Worm (Caenorhabditis elegans) whole organism, early embryonic: Measurements from ENCODE around the gene dyf-2.

ENCODE experiments used
- B0310.2 ChIP-seq: sonication (generic microtip); optimal IDR thresholded peaks from 2 replicates; lab custom pipeline; 2016; ENCODE audit warnings: mild to moderate bottlenecking, missing genetic modification characterization, missing compliant biosample characterization
- F13C5.2 ChIP-seq: sonication (generic microtip); optimal IDR thresholded peaks from 2 replicates; lab custom pipeline; 2017; ENCODE audit warnings: mild to moderate bottlenecking, missing genetic modification characterization, inconsistent platforms, missing compliant biosample characterization
- aly-1 ChIP-seq: sonication (generic microtip); optimal IDR thresholded peaks from 2 replicates; lab custom pipeline; 2016; ENCODE audit warnings: missing genetic modification characterization, missing compliant biosample characterization
- ama-1 ChIP-seq: fragments of 150-350 bp; optimal IDR thresholded peaks from 2 replicates; lab custom pipeline; 2014
- ceh-13 ChIP-seq: fragments of 200-800 bp; sonication (Bioruptor generic); optimal IDR thresholded peaks from 2 replicates; lab custom pipeline; 2018; ENCODE audit warnings: mild to moderate bottlenecking, missing genetic modification characterization, missing compliant biosample characterization
- ceh-36 ChIP-seq: sonication (generic microtip); optimal IDR thresholded peaks from 2 replicates; lab custom pipeline; 2016; ENCODE audit warnings: missing genetic modification characterization, inconsistent platforms, missing compliant biosample characterization
- ets-7 ChIP-seq: sonication (generic microtip); optimal IDR thresholded peaks from 2 replicates; lab custom pipeline; 2016; ENCODE audit warnings: missing genotype, missing genetic modification characterization, missing compliant biosample characterization
- flt-1 ChIP-seq: fragments of 200-800 bp; sonication (Bioruptor generic); IDR thresholded peaks from 2 replicates; pipeline ENCODE4 v1.3.6; 2022; ENCODE audit warnings: missing genetic modification characterization, missing compliant biosample characterization
- hmbx-1 ChIP-seq: sonication (generic microtip); optimal IDR thresholded peaks from 2 replicates; lab custom pipeline; 2016; ENCODE audit warnings: mild to moderate bottlenecking, missing genetic modification characterization, missing compliant biosample characterization
- hmg-4 ChIP-seq: fragments of 200-800 bp; sonication (Bioruptor generic); optimal IDR thresholded peaks from 2 replicates; lab custom pipeline; 2018; ENCODE audit warnings: mild to moderate bottlenecking, missing genetic modification characterization, missing compliant biosample characterization
- hnd-1 ChIP-seq: sonication (generic microtip); optimal IDR thresholded peaks from 2 replicates; lab custom pipeline; 2016; ENCODE audit warnings: missing genetic modification characterization, missing compliant biosample characterization
- pes-1 ChIP-seq: fragments of 200-800 bp; sonication (Bioruptor generic); IDR thresholded peaks from 2 replicates; pipeline ENCODE4 v1.3.6; 2022; ENCODE audit warnings: missing genetic modification reagents, missing genetic modification characterization, missing compliant biosample characterization
- scrt-1 ChIP-seq: fragments of 200-800 bp; sonication (Bioruptor generic); IDR thresholded peaks from 2 replicates; pipeline ENCODE4 v1.3.6; 2022; ENCODE audit warnings: missing genetic modification characterization, missing compliant biosample characterization
- sea-1 ChIP-seq: fragments of 200-800 bp; sonication (Bioruptor generic); conservative IDR thresholded peaks from 2 replicates; pipeline ENCODE4 v1.3.6; 2022; ENCODE audit warnings: missing genetic modification characterization, missing compliant biosample characterization
- tbx-11 ChIP-seq: fragments of 200-800 bp; sonication (Bioruptor generic); IDR thresholded peaks from 2 replicates; pipeline ENCODE4 v1.3.6; 2022; ENCODE audit warnings: missing genetic modification characterization, missing compliant biosample characterization
- tbx-37 ChIP-seq: fragments of 200-800 bp; sonication (Bioruptor generic); conservative IDR thresholded peaks from 2 replicates; pipeline ENCODE4 v1.3.6; 2022; ENCODE audit warnings: missing genetic modification reagents, missing genetic modification characterization, missing compliant biosample characterization
- tra-4 ChIP-seq: sonication (generic microtip); optimal IDR thresholded peaks from 2 replicates; lab custom pipeline; 2017; ENCODE audit warnings: missing genetic modification characterization, missing compliant biosample characterization

Gene dyf-2

ce11 chrIII:13716831-13717230 lies 30.6 kb upstream of the dyf-2 start:
- no peak for TF ChIP-seq scrt-1 (GFP tag; lab: Robert Waterston, UW)
- TF ChIP-seq B0310.2 (tag; lab: Kevin White, UChicago) = no peak
- TF ChIP-seq hmbx-1 (tag; lab: Kevin White, UChicago) = no peak
- no peak for TF ChIP-seq tbx-11 (GFP tag; lab: Robert Waterston, UW)
- no peak for TF ChIP-seq flt-1 (GFP tag; lab: Robert Waterston, UW)
- TF ChIP-seq F13C5.2 = no peak
- TF ChIP-seq ama-1 (lab: Kevin White, UChicago) = no peak

- TF ChIP-seq sea-1 (GFP tag; lab: Robert Waterston, UW) (no peak), F13C5.2 (no peak), hmbx-1 (tag; lab: Kevin White, UChicago) (no peak), pes-1 (GFP tag; lab: Robert Waterston, UW) (no peak), tra-4 (tag; lab: Kevin White, UChicago) (no peak), ceh-13 (GFP tag; lab: Kevin White, UChicago) (no peak), aly-1 (no peak)
Measured at ce11 chrIII:13716266-13716665, 30.0 kb upstream of the dyf-2 start.

- TF ChIP-seq ceh-13 (GFP tag; lab: Kevin White, UChicago) (no peak), sea-1 (GFP tag; lab: Robert Waterston, UW) (no peak), ets-7 (tag; lab: Kevin White, UChicago) (no peak), flt-1 (GFP tag; lab: Robert Waterston, UW) (no peak), tbx-11 (GFP tag; lab: Robert Waterston, UW) (no peak), scrt-1 (GFP tag; lab: Robert Waterston, UW) (no peak), hmbx-1 (tag; lab: Kevin White, UChicago) (no peak), pes-1 (GFP tag; lab: Robert Waterston, UW) (no peak), ceh-36 (tag; lab: Kevin White, UChicago) (no peak), F13C5.2 (no peak), tbx-37 (no peak), B0310.2 (tag; lab: Kevin White, UChicago) (no peak)
Measured at ce11 chrIII:13714950-13715349, 28.7 kb upstream of the dyf-2 start.

ce11 chrIII:13713807-13714206 lies 27.6 kb upstream of the dyf-2 start:
- TF ChIP-seq F13C5.2 (no peak), ets-7 (tag; lab: Kevin White, UChicago) (no peak), flt-1 (GFP tag; lab: Robert Waterston, UW) (peak; percentile 26; the same call in 1 of the 2 replicates), aly-1 (no peak), scrt-1 (GFP tag; lab: Robert Waterston, UW) (0 out of 2 replicates have a peak, but pooled peaks have one; percentile 46), tra-4 (tag; lab: Kevin White, UChicago) (no peak), B0310.2 (tag; lab: Kevin White, UChicago) (no peak), hmg-4 (GFP tag; lab: Kevin White, UChicago) (peak; percentile 62), sea-1 (GFP tag; lab: Robert Waterston, UW) (peak; percentile 38; the same call in 1 of the 2 replicates), hmbx-1 (tag; lab: Kevin White, UChicago) (no peak)

- TF ChIP-seq hmg-4 (GFP tag; lab: Kevin White, UChicago) = peak; percentile 68
- TF ChIP-seq scrt-1 (GFP tag; lab: Robert Waterston, UW) = no peak
- no peak for TF ChIP-seq pes-1 (GFP tag; lab: Robert Waterston, UW)
- TF ChIP-seq ets-7 (tag; lab: Kevin White, UChicago) = no peak
- no peak for TF ChIP-seq aly-1
- no peak for TF ChIP-seq B0310.2 (tag; lab: Kevin White, UChicago)
- no peak for TF ChIP-seq tbx-37
- peak; percentile 16 for TF ChIP-seq ceh-36 (tag; lab: Kevin White, UChicago)
- no peak for TF ChIP-seq hmbx-1 (tag; lab: Kevin White, UChicago)
- no peak for TF ChIP-seq ama-1 (lab: Kevin White, UChicago)
- no peak for TF ChIP-seq hnd-1
- TF ChIP-seq sea-1 (GFP tag; lab: Robert Waterston, UW) = no peak
- no peak for TF ChIP-seq ceh-13 (GFP tag; lab: Kevin White, UChicago)
- TF ChIP-seq F13C5.2 = peak; percentile 56
- no peak for TF ChIP-seq tbx-11 (GFP tag; lab: Robert Waterston, UW)
- TF ChIP-seq tra-4 (tag; lab: Kevin White, UChicago) = no peak
- TF ChIP-seq flt-1 (GFP tag; lab: Robert Waterston, UW) = no peak
Measured at ce11 chrIII:13712854-13713293, 26.6 kb upstream of the dyf-2 start.

ce11 chrIII:13710666-13711065 lies 24.4 kb upstream of the dyf-2 start:
- TF ChIP-seq ama-1 (lab: Kevin White, UChicago) (no peak), ets-7 (tag; lab: Kevin White, UChicago) (no peak), pes-1 (GFP tag; lab: Robert Waterston, UW) (no peak), ceh-13 (GFP tag; lab: Kevin White, UChicago) (no peak), tra-4 (tag; lab: Kevin White, UChicago) (no peak), ceh-36 (tag; lab: Kevin White, UChicago) (no peak), F13C5.2 (no peak), tbx-37 (no peak), hmbx-1 (tag; lab: Kevin White, UChicago) (no peak), flt-1 (GFP tag; lab: Robert Waterston, UW) (no peak), hnd-1 (no peak), scrt-1 (GFP tag; lab: Robert Waterston, UW) (no peak), sea-1 (GFP tag; lab: Robert Waterston, UW) (no peak), aly-1 (no peak), hmg-4 (GFP tag; lab: Kevin White, UChicago) (no peak), tbx-11 (GFP tag; lab: Robert Waterston, UW) (no peak), B0310.2 (tag; lab: Kevin White, UChicago) (no peak)

- no peak for TF ChIP-seq scrt-1 (GFP tag; lab: Robert Waterston, UW)
- TF ChIP-seq sea-1 (GFP tag; lab: Robert Waterston, UW) = no peak
- no peak for TF ChIP-seq flt-1 (GFP tag; lab: Robert Waterston, UW)
- no peak for TF ChIP-seq ceh-36 (tag; lab: Kevin White, UChicago)
- TF ChIP-seq hmg-4 (GFP tag; lab: Kevin White, UChicago) = no peak
- no peak for TF ChIP-seq tbx-11 (GFP tag; lab: Robert Waterston, UW)
- no peak for TF ChIP-seq pes-1 (GFP tag; lab: Robert Waterston, UW)
- TF ChIP-seq ama-1 (lab: Kevin White, UChicago) = no peak
- no peak for TF ChIP-seq hnd-1
- no peak for TF ChIP-seq hmbx-1 (tag; lab: Kevin White, UChicago)
- no peak for TF ChIP-seq ets-7 (tag; lab: Kevin White, UChicago)
- TF ChIP-seq tra-4 (tag; lab: Kevin White, UChicago) = no peak
- TF ChIP-seq ceh-13 (GFP tag; lab: Kevin White, UChicago) = no peak
- TF ChIP-seq F13C5.2 = no peak
- no peak for TF ChIP-seq aly-1
- no peak for TF ChIP-seq tbx-37
Measured at ce11 chrIII:13709122-13709521, 22.9 kb upstream of the dyf-2 start.
